Fruit fly (Drosophila melanogaster) whole organism, embryonic: Measurements from ENCODE around the gene CG3984.

Experiments
- Adf1 ChIP-seq: fragments of 200-800 bp; sonication (Bioruptor generic); IDR thresholded peaks from 2 replicates; pipeline ENCODE4 v1.3.6; 2022; ENCODE audit warnings: missing biosample characterization, missing genetic modification characterization
- Awh ChIP-seq: fragments of 200-800 bp; sonication (Bioruptor generic); IDR thresholded peaks from 2 replicates; pipeline ENCODE4, ENCODE4 v1.3.6; 2022; ENCODE audit warnings: missing biosample characterization, missing genetic modification characterization
- Blimp-1 ChIP-seq: fragments of 200-800 bp; sonication (Bioruptor generic); optimal IDR thresholded peaks from 3 replicates; lab custom pipeline; 2018; ENCODE audit warnings: missing biosample characterization, missing genetic modification characterization, mild to moderate bottlenecking, moderate library complexity, missing genetic modification reagents
- Bteb2 ChIP-seq: fragments of 200-800 bp; sonication (Bioruptor generic); optimal IDR thresholded peaks from 2 replicates; lab custom pipeline; 2016; ENCODE audit warnings: missing biosample characterization, missing genetic modification characterization
- CG10267 ChIP-seq: fragments of 200-800 bp; sonication (Bioruptor generic); optimal IDR thresholded peaks from 2 replicates; lab custom pipeline; 2018; ENCODE audit warnings: missing biosample characterization, mild to moderate bottlenecking, missing genetic modification characterization, moderate library complexity
- CG11247 ChIP-seq: fragments of 200-800 bp; sonication (Bioruptor generic); IDR thresholded peaks from 2 replicates; pipeline ENCODE4 v1.3.6; 2022; ENCODE audit warnings: missing biosample characterization, missing genetic modification characterization
- CG12155 ChIP-seq: fragments of 200-800 bp; sonication (Bioruptor generic); optimal IDR thresholded peaks from 3 replicates; lab custom pipeline; 2016; ENCODE audit warnings: missing biosample characterization, missing genetic modification characterization
- CG12299 ChIP-seq: fragments of 200-800 bp; sonication (Bioruptor generic); optimal IDR thresholded peaks from 2 replicates; lab custom pipeline; 2018; ENCODE audit warnings: missing biosample characterization, mild to moderate bottlenecking, missing genetic modification characterization
- CG13287 ChIP-seq: fragments of 200-800 bp; sonication (Bioruptor generic); IDR thresholded peaks from 2 replicates; pipeline ENCODE4 v1.3.6; 2022; ENCODE audit warnings: missing biosample characterization, missing genetic modification characterization; ENCODE audit not compliant: partially characterized antibody
- CG15696 ChIP-seq: fragments of 200-800 bp; sonication (Bioruptor generic); optimal IDR thresholded peaks from 2 replicates; lab custom pipeline; 2019; ENCODE audit warnings: missing biosample characterization, mild to moderate bottlenecking, missing genetic modification characterization, moderate library complexity
- CG17359 ChIP-seq: fragments of 200-800 bp; sonication (Bioruptor generic); optimal IDR thresholded peaks from 3 replicates; lab custom pipeline; 2018; ENCODE audit warnings: missing biosample characterization, mild to moderate bottlenecking, missing genetic modification characterization, moderate library complexity
- CG17385 ChIP-seq: fragments of 200-800 bp; sonication (Bioruptor generic); optimal IDR thresholded peaks from 3 replicates; lab custom pipeline; 2018; ENCODE audit warnings: missing biosample characterization, mild to moderate bottlenecking, missing genetic modification characterization
- CG17829 ChIP-seq: fragments of 200-800 bp; optimal IDR thresholded peaks from 2 replicates; lab custom pipeline; 2019; ENCODE audit warnings: missing biosample characterization, mild to moderate bottlenecking, missing genetic modification characterization, moderate library complexity
- CG18262 ChIP-seq: fragments of 200-800 bp; optimal IDR thresholded peaks from 3 replicates; lab custom pipeline; 2019; ENCODE audit warnings: missing biosample characterization, mild to moderate bottlenecking, missing genetic modification characterization, moderate library complexity
- CG2116 ChIP-seq: fragments of 200-800 bp; sonication (Bioruptor generic); optimal IDR thresholded peaks from 3 replicates; lab custom pipeline; 2018; ENCODE audit warnings: missing biosample characterization, mild to moderate bottlenecking, missing genetic modification characterization
- CG31365 ChIP-seq: fragments of 200-800 bp; sonication (Bioruptor generic); optimal IDR thresholded peaks from 2 replicates; lab custom pipeline; 2018; ENCODE audit warnings: missing biosample characterization, mild to moderate bottlenecking, missing genetic modification characterization
- CG5180 ChIP-seq: fragments of 200-800 bp; sonication (Bioruptor generic); optimal IDR thresholded peaks from 3 replicates; lab custom pipeline; 2017; ENCODE audit warnings: missing biosample characterization, missing genetic modification characterization, mild to moderate bottlenecking, moderate library complexity, missing genetic modification reagents
- CG6272 ChIP-seq: fragments of 200-800 bp; sonication (Bioruptor generic); IDR thresholded peaks from 2 replicates; pipeline ENCODE4 v1.3.6; 2022; ENCODE audit warnings: missing biosample characterization, missing genetic modification characterization
- CG8359 ChIP-seq: fragments of 200-800 bp; sonication (Bioruptor generic); optimal IDR thresholded peaks from 2 replicates; lab custom pipeline; 2017; ENCODE audit warnings: missing biosample characterization, mild to moderate bottlenecking, missing genetic modification characterization, borderline replicate concordance
- CG9876 ChIP-seq: fragments of 200-800 bp; sonication (Bioruptor generic); optimal IDR thresholded peaks from 2 replicates; lab custom pipeline; 2016; ENCODE audit warnings: missing biosample characterization, missing genetic modification characterization
- D19A ChIP-seq: fragments of 200-800 bp; optimal IDR thresholded peaks from 3 replicates; lab custom pipeline; 2019; ENCODE audit warnings: missing biosample characterization, mild to moderate bottlenecking, missing genetic modification characterization, moderate library complexity
- Dbx ChIP-seq: fragments of 200-800 bp; sonication (Bioruptor generic); IDR thresholded peaks from 3 replicates; pipeline ENCODE4 v1.3.6; 2022; ENCODE audit warnings: missing biosample characterization, missing genetic modification characterization
- Dek ChIP-seq: fragments of 200-800 bp; sonication (Bioruptor generic); optimal IDR thresholded peaks from 3 replicates; lab custom pipeline; 2019; ENCODE audit warnings: missing biosample characterization, mild to moderate bottlenecking, missing genetic modification characterization, moderate library complexity
- E2f1 ChIP-seq: fragments of 200-800 bp; sonication (Bioruptor generic); IDR thresholded peaks from 2 replicates; pipeline ENCODE4 v1.3.6; 2022; ENCODE audit warnings: missing biosample characterization, missing genetic modification characterization
- ERR ChIP-seq: fragments of 200-800 bp; sonication (Bioruptor generic); optimal IDR thresholded peaks from 2 replicates; lab custom pipeline; 2016; ENCODE audit warnings: missing biosample characterization, missing genetic modification characterization
- Fer1 ChIP-seq: fragments of 200-800 bp; sonication (Bioruptor generic); optimal IDR thresholded peaks from 2 replicates; lab custom pipeline; 2017; ENCODE audit warnings: missing biosample characterization, mild to moderate bottlenecking, missing genetic modification characterization
- GATAe ChIP-seq: fragments of 200-800 bp; sonication (Bioruptor generic); conservative IDR thresholded peaks from 2 replicates; pipeline ENCODE4 v1.3.6; 2022; ENCODE audit warnings: missing biosample characterization, missing genetic modification characterization
- Kr ChIP-seq: fragments of 200-800 bp; sonication (Bioruptor generic); optimal IDR thresholded peaks from 2 replicates; lab custom pipeline; 2017; ENCODE audit warnings: missing biosample characterization, mild to moderate bottlenecking, missing genetic modification characterization
- Oli ChIP-seq: fragments of 200-800 bp; sonication (Bioruptor generic); optimal IDR thresholded peaks from 2 replicates; lab custom pipeline; 2018; ENCODE audit warnings: missing biosample characterization, mild to moderate bottlenecking, missing genetic modification characterization, moderate library complexity
- Ravus ChIP-seq: fragments of 200-800 bp; sonication (Bioruptor generic); IDR thresholded peaks from 2 replicates; pipeline ENCODE4 v1.3.6; 2022; ENCODE audit warnings: missing biosample characterization, missing genetic modification characterization
- Sox102F ChIP-seq: fragments of 200-800 bp; sonication (Bioruptor generic); optimal IDR thresholded peaks from 2 replicates; lab custom pipeline; 2018; ENCODE audit warnings: missing biosample characterization, mild to moderate bottlenecking, missing genetic modification characterization, moderate library complexity
- Trl ChIP-seq, 3 experiments: fragments of >200 bp in 2 of 3; fragments of 200-800 bp in 1 of 3; sonication (Bioruptor generic) in 1 of 3; optimal IDR thresholded peaks; 2 replicates in 1 of 3; 3 replicates in 2 of 3; lab custom pipeline; 2016 to 2017; ENCODE audit warnings: missing biosample characterization in 1 of 3, missing genetic modification characterization in 1 of 3
- ato ChIP-seq: fragments of 200-800 bp; sonication (Bioruptor generic); IDR thresholded peaks from 2 replicates; pipeline ENCODE4 v1.3.6; 2022; ENCODE audit warnings: missing biosample characterization, missing genetic modification characterization; ENCODE audit not compliant: partially characterized antibody
- cad ChIP-seq: fragments of >200 bp; optimal IDR thresholded peaks from 2 replicates; lab custom pipeline; 2017; ENCODE audit warnings: missing biosample characterization, missing genetic modification characterization
- danr ChIP-seq: fragments of 200-800 bp; sonication (Bioruptor generic); IDR thresholded peaks from 2 replicates; pipeline ENCODE4 v1.3.6; 2022; ENCODE audit warnings: missing biosample characterization, missing genetic modification characterization
- dimm ChIP-seq: fragments of 200-800 bp; sonication (Bioruptor generic); IDR thresholded peaks from 2 replicates; pipeline ENCODE4 v1.3.6; 2022; ENCODE audit warnings: missing biosample characterization, missing genetic modification characterization
- dm ChIP-seq: fragments of 200-800 bp; sonication (Bioruptor generic); optimal IDR thresholded peaks from 3 replicates; lab custom pipeline; 2016; ENCODE audit warnings: missing biosample characterization, missing genetic modification characterization
- fru ChIP-seq: fragments of >200 bp; optimal IDR thresholded peaks from 2 replicates; lab custom pipeline; 2017
- gro ChIP-seq: fragments of 200-800 bp; sonication (Bioruptor generic); optimal IDR thresholded peaks from 2 replicates; lab custom pipeline; 2016; ENCODE audit warnings: missing biosample characterization, missing genetic modification characterization
- h ChIP-seq: fragments of >200 bp; optimal IDR thresholded peaks from 2 replicates; lab custom pipeline; 2017
- hb ChIP-seq: fragments of 200-800 bp; sonication (Bioruptor generic); IDR thresholded peaks from 3 replicates; pipeline ENCODE4 v1.3.6; 2022; ENCODE audit warnings: missing biosample characterization, missing genetic modification characterization; ENCODE audit not compliant: partially characterized antibody
- insv ChIP-seq, 2 experiments: fragments of 200-800 bp; sonication (Bioruptor generic); optimal IDR thresholded peaks; 3 replicates each; lab custom pipeline; 2016 to 2018; ENCODE audit warnings: missing biosample characterization in 2 of 2, missing genetic modification characterization in 2 of 2
- knrl ChIP-seq: fragments of 200-800 bp; sonication (Bioruptor generic); IDR thresholded peaks from 3 replicates; pipeline ENCODE4 v1.3.6; 2022; ENCODE audit warnings: missing biosample characterization, missing genetic modification characterization; ENCODE audit not compliant: partially characterized antibody
- lbe ChIP-seq: fragments of 200-800 bp; sonication (Bioruptor generic); optimal IDR thresholded peaks from 2 replicates; lab custom pipeline; 2016; ENCODE audit warnings: missing biosample characterization, mild to moderate bottlenecking, missing genetic modification characterization
- prd ChIP-seq, 3 experiments: fragments of >200 bp in 2 of 3; fragments of 200-800 bp in 1 of 3; sonication (Bioruptor generic) in 1 of 3; optimal IDR thresholded peaks in 2 of 3; IDR thresholded peaks in 1 of 3; 2 replicates in 2 of 3; 3 replicates in 1 of 3; pipeline versions ENCODE4 v1.3.6 to Lab custom; 2017 to 2022; ENCODE audit warnings: missing biosample characterization in 1 of 3, missing genetic modification characterization in 1 of 3
- sens ChIP-seq: fragments of 200-800 bp; sonication (Bioruptor generic); peaks from one replicate; lab custom pipeline; 2016; ENCODE audit warnings: missing biosample characterization, missing genetic modification characterization
- sqz ChIP-seq: fragments of 200-800 bp; sonication (Bioruptor generic); optimal IDR thresholded peaks from 3 replicates; lab custom pipeline; 2018; ENCODE audit warnings: missing biosample characterization, mild to moderate bottlenecking, missing genetic modification characterization

Gene CG3984

dm6 chr3R:15094218-15094928, 42.6 kb upstream of the CG3984 start (continued):
- TF ChIP-seq CG13287 (GFP tag; lab: Robert Waterston, UW): no peak
- TF ChIP-seq CG18262 (tag; lab: Kevin White, UChicago): peak; percentile 41
- peak in 1 of 2 experiments; percentile 30 for TF ChIP-seq Trl (optimal IDR thresholded peaks at IDR 0.05; lab: Kevin White, UChicago)
- TF ChIP-seq Trl (GFP tag; optimal IDR thresholded peaks at IDR 0.05; lab: Kevin White, UChicago): no peak
- TF ChIP-seq prd (optimal IDR thresholded peaks at IDR 0.05; lab: Kevin White, UChicago): peak in 1 of 2 experiments; percentile 69
- no peak for TF ChIP-seq prd (GFP tag; IDR thresholded peaks at IDR 0.05; lab: Robert Waterston, UW)
- no peak for TF ChIP-seq sqz (GFP tag; lab: Kevin White, UChicago)
- TF ChIP-seq GATAe (GFP tag; lab: Robert Waterston, UW): no peak
- no peak for TF ChIP-seq cad (GFP tag; lab: Kevin White, UChicago)
- TF ChIP-seq hb (GFP tag; lab: Robert Waterston, UW): no peak
- TF ChIP-seq CG8359 (GFP tag; lab: Kevin White, UChicago): no peak
- TF ChIP-seq CG17385 (GFP tag; lab: Kevin White, UChicago): peak; percentile 21
- TF ChIP-seq Dbx (GFP tag; lab: Robert Waterston, UW): no peak
- peak; percentile 31 for TF ChIP-seq Fer1 (GFP tag; lab: Kevin White, UChicago)
- no peak for TF ChIP-seq lbe (GFP tag; lab: Kevin White, UChicago)
- TF ChIP-seq dm (GFP tag; lab: Kevin White, UChicago): peak; percentile 29
- TF ChIP-seq Awh (GFP tag; lab: Robert Waterston, UW): no peak
- TF ChIP-seq CG6272: no peak
- peak; percentile 2 for TF ChIP-seq CG17829 (tag; lab: Kevin White, UChicago)
- no peak for TF ChIP-seq CG15696
- TF ChIP-seq ERR (GFP tag; lab: Kevin White, UChicago): no peak
- no peak for TF ChIP-seq Kr
- peak; percentile 9 for TF ChIP-seq Oli
- no peak for TF ChIP-seq Blimp-1 (GFP tag; lab: Kevin White, UChicago)
- TF ChIP-seq Adf1: no peak
- TF ChIP-seq, all 482 proteins: peak for 64

dm6 chr3R:15094929-15095236, 42.1 kb upstream of the CG3984 start:
- TF ChIP-seq Dek (tag; lab: Kevin White, UChicago): no peak
- no peak for TF ChIP-seq CG31365
- no peak for TF ChIP-seq CG9876 (GFP tag; lab: Kevin White, UChicago)
- TF ChIP-seq h (lab: Kevin White, UChicago): no peak
- TF ChIP-seq sens (GFP tag; lab: Kevin White, UChicago): peak; percentile 82
- TF ChIP-seq Bteb2 (GFP tag; lab: Kevin White, UChicago): no peak
- TF ChIP-seq CG17359: no peak
- TF ChIP-seq E2f1: no peak
- no peak for TF ChIP-seq CG12299
- TF ChIP-seq fru: no peak
- peak; percentile 58 to 74 for TF ChIP-seq Trl (optimal IDR thresholded peaks at IDR 0.05; lab: Kevin White, UChicago)
- no peak for TF ChIP-seq Trl (GFP tag; optimal IDR thresholded peaks at IDR 0.05; lab: Kevin White, UChicago)
- peak in 1 of 2 experiments; percentile 70 for TF ChIP-seq insv (GFP tag; optimal IDR thresholded peaks at IDR 0.05; lab: Kevin White, UChicago)
- no peak for TF ChIP-seq danr

DNA sequence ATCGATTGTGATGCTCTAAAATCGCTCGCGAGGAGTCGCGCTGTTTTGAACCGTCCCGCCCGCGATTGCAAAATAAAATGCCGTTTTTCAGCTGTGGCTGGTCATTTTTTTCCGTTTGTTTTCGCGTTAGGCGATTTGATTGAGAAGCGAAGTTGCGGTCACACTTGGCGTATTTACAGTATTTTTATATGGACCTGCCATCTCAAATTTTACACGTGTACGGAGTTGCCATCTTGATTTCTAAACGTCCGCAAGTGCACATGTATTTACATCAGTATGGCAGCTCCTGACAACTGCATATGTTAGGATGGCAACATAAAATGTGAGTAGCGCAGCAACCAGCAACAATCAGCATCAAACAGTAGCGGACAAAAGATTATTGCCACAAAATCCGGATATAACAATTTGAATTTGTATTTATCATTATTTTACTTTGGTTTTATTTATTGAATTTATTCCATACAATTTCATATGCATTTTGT, 41.4 kb upstream of the CG3984 start, which contains the start of gene CG6966:
CG6966 (minus strand) TSS at position 82 of the 482 bp plus-strand sequence.
- TF ChIP-seq CG10267 (tag; lab: Kevin White, UChicago) (peak; percentile 88), CG12155 (GFP tag; lab: Kevin White, UChicago) (peak; percentile 92), ato (no peak), knrl (GFP tag; lab: Robert Waterston, UW) (no peak), dm (GFP tag; lab: Kevin White, UChicago) (peak; percentile 95), Kr (no peak), CG2116 (peak; percentile 91), gro (GFP tag; lab: Kevin White, UChicago) (peak; percentile 94), CG8359 (GFP tag; lab: Kevin White, UChicago) (peak; percentile 70), prd (optimal IDR thresholded peaks at IDR 0.05; lab: Kevin White, UChicago) (no peak), prd (GFP tag; IDR thresholded peaks at IDR 0.05; lab: Robert Waterston, UW) (no peak), D19A (tag; lab: Kevin White, UChicago) (peak; percentile 48), CG11247 (GFP tag; lab: Robert Waterston, UW) (no peak), Sox102F (GFP tag; lab: Kevin White, UChicago) (peak; percentile 88), Ravus (no peak), CG5180 (GFP tag; lab: Kevin White, UChicago) (peak; percentile 80), dimm (no peak)
